Worm (Caenorhabditis elegans) whole organism, L2 larva: ENCODE measurements around the gene ador-1.

Source experiments
- F13H6.1 ChIP-seq: sonication (generic microtip); optimal IDR thresholded peaks from 2 replicates; lab custom pipeline; 2016; ENCODE audit warnings: missing genetic modification characterization, missing compliant biosample characterization
- R02D3.7 ChIP-seq: fragments of 150-350 bp; optimal IDR thresholded peaks from 2 replicates; lab custom pipeline; 2014; ENCODE audit warnings: missing biosample characterization, missing genetic modification characterization
- Y55F3AM.14 ChIP-seq: fragments of 200-800 bp; sonication (Bioruptor generic); optimal IDR thresholded peaks from 2 replicates; lab custom pipeline; 2018; ENCODE audit warnings: mild to moderate bottlenecking, missing genetic modification characterization, missing compliant biosample characterization
- ZK546.5 ChIP-seq: sonication (generic microtip); optimal IDR thresholded peaks from 2 replicates; lab custom pipeline; 2017; ENCODE audit warnings: missing biosample characterization, missing genetic modification characterization
- alr-1 ChIP-seq: fragments of 150-350 bp; optimal IDR thresholded peaks from 2 replicates; lab custom pipeline; 2014; ENCODE audit warnings: missing biosample characterization, missing genetic modification characterization
- aly-2 ChIP-seq: fragments of 150-350 bp; optimal IDR thresholded peaks from 2 replicates; lab custom pipeline; 2014; ENCODE audit warnings: missing biosample characterization, missing genetic modification characterization
- ama-1 ChIP-seq: fragments of 150-350 bp; optimal IDR thresholded peaks from 2 replicates; lab custom pipeline; 2018; ENCODE audit warnings: inconsistent platforms
- blmp-1 ChIP-seq: sonication (generic microtip); optimal IDR thresholded peaks from 2 replicates; lab custom pipeline; 2017; ENCODE audit warnings: missing genetic modification characterization, mild to moderate bottlenecking, missing compliant biosample characterization, antibody characterized with exemption, moderate library complexity; ENCODE audit not compliant: insufficient read depth
- crh-2 ChIP-seq: sonication (generic microtip); optimal IDR thresholded peaks from 2 replicates; lab custom pipeline; 2017; ENCODE audit warnings: missing biosample characterization, missing genetic modification characterization
- dmd-4 ChIP-seq: sonication (generic microtip); optimal IDR thresholded peaks from 2 replicates; lab custom pipeline; 2017; ENCODE audit warnings: missing biosample characterization, missing genetic modification characterization
- egl-27 ChIP-seq: sonication (generic microtip); optimal IDR thresholded peaks from 3 replicates; lab custom pipeline; 2017; ENCODE audit warnings: missing biosample characterization, missing genetic modification reagents, missing genetic modification characterization
- elt-1 ChIP-seq: fragments of 150-350 bp; optimal IDR thresholded peaks from 2 replicates; lab custom pipeline; 2014; ENCODE audit warnings: missing biosample characterization, missing genetic modification characterization
- fos-1 ChIP-seq: fragments of 150-350 bp; optimal IDR thresholded peaks from 2 replicates; lab custom pipeline; 2014; ENCODE audit warnings: missing biosample characterization, missing genetic modification characterization
- gmeb-1 ChIP-seq: fragments of 150-350 bp; optimal IDR thresholded peaks from 2 replicates; lab custom pipeline; 2014; ENCODE audit warnings: missing biosample characterization, missing genetic modification characterization
- lin-11 ChIP-seq: fragments of 150-350 bp; sonication (generic microtip); optimal IDR thresholded peaks from 2 replicates; lab custom pipeline; 2014; ENCODE audit warnings: missing biosample characterization, missing genetic modification characterization, inconsistent platforms, mixed read lengths
- lin-13 ChIP-seq: fragments of 150-350 bp; optimal IDR thresholded peaks from 2 replicates; lab custom pipeline; 2014; ENCODE audit warnings: missing biosample characterization, missing genetic modification reagents, missing genetic modification characterization
- lin-39 ChIP-seq: fragments of 150-350 bp; optimal IDR thresholded peaks from 2 replicates; lab custom pipeline; 2014; ENCODE audit warnings: missing biosample characterization, missing genetic modification reagents, missing genetic modification characterization
- mab-5 ChIP-seq: fragments of 150-350 bp; optimal IDR thresholded peaks from 2 replicates; lab custom pipeline; 2014; ENCODE audit warnings: missing biosample characterization, missing genetic modification characterization
- mbf-1 ChIP-seq: sonication (generic microtip); optimal IDR thresholded peaks from 2 replicates; lab custom pipeline; 2017; ENCODE audit warnings: missing biosample characterization, missing genetic modification characterization
- nhr-10 ChIP-seq: sonication (generic microtip); optimal IDR thresholded peaks from 2 replicates; lab custom pipeline; 2017; ENCODE audit warnings: missing biosample characterization, missing genetic modification characterization
- nhr-11 ChIP-seq: fragments of 150-350 bp; optimal IDR thresholded peaks from 2 replicates; lab custom pipeline; 2014; ENCODE audit warnings: missing biosample characterization, missing genetic modification characterization
- nhr-12 ChIP-seq: fragments of 150-350 bp; optimal IDR thresholded peaks from 2 replicates; lab custom pipeline; 2014; ENCODE audit warnings: missing biosample characterization, missing genetic modification characterization
- nhr-129 ChIP-seq: fragments of 150-350 bp; optimal IDR thresholded peaks from 2 replicates; lab custom pipeline; 2014; ENCODE audit warnings: missing biosample characterization, missing genetic modification characterization
- nhr-21 ChIP-seq: fragments of 150-350 bp; optimal IDR thresholded peaks from 2 replicates; lab custom pipeline; 2014; ENCODE audit warnings: missing biosample characterization, missing genetic modification characterization
- nhr-23 ChIP-seq: fragments of 150-350 bp; optimal IDR thresholded peaks from 2 replicates; lab custom pipeline; 2014; ENCODE audit warnings: missing biosample characterization, missing genetic modification reagents, missing genetic modification characterization
- nhr-237 ChIP-seq: fragments of 150-350 bp; optimal IDR thresholded peaks from 2 replicates; lab custom pipeline; 2014; ENCODE audit warnings: missing biosample characterization, missing genetic modification characterization
- nhr-25 ChIP-seq: fragments of 150-350 bp; sonication (generic microtip); optimal IDR thresholded peaks from 3 replicates; lab custom pipeline; 2014; ENCODE audit warnings: missing biosample characterization, missing genetic modification characterization
- nhr-6 ChIP-seq: fragments of 150-350 bp; optimal IDR thresholded peaks from 2 replicates; lab custom pipeline; 2014; ENCODE audit warnings: missing biosample characterization, missing genetic modification characterization
- nhr-77 ChIP-seq: fragments of 150-350 bp; optimal IDR thresholded peaks from 2 replicates; lab custom pipeline; 2014; ENCODE audit warnings: missing biosample characterization, missing genetic modification characterization
- peb-1 ChIP-seq: fragments of 150-350 bp; optimal IDR thresholded peaks from 2 replicates; lab custom pipeline; 2014; ENCODE audit warnings: missing biosample characterization, missing genetic modification characterization
- skn-1 ChIP-seq: sonication (generic microtip); optimal IDR thresholded peaks from 2 replicates; lab custom pipeline; 2017; ENCODE audit warnings: missing biosample characterization, missing genetic modification characterization
- sma-3 ChIP-seq: sonication (generic microtip); optimal IDR thresholded peaks from 2 replicates; lab custom pipeline; 2016; ENCODE audit warnings: missing genetic modification reagents, missing genetic modification characterization, missing compliant biosample characterization
- sma-9 ChIP-seq, 2 experiments: fragments of 150-350 bp in 1 of 2; sonication (generic microtip) in 1 of 2; optimal IDR thresholded peaks; 2 replicates each; lab custom pipeline; 2014 to 2016; ENCODE audit warnings: missing genetic modification characterization in 2 of 2, mild to moderate bottlenecking in 1 of 2, missing biosample characterization in 1 of 2, missing compliant biosample characterization in 1 of 2, missing genetic modification reagents in 1 of 2, moderate library complexity in 1 of 2
- snpc-4 ChIP-seq: fragments of 150-350 bp; optimal IDR thresholded peaks from 2 replicates; lab custom pipeline; 2014; ENCODE audit warnings: missing biosample characterization, missing genetic modification characterization
- unc-39 ChIP-seq: fragments of 150-350 bp; optimal IDR thresholded peaks from 2 replicates; lab custom pipeline; 2014; ENCODE audit warnings: missing biosample characterization, missing genetic modification characterization
- unc-55 ChIP-seq: fragments of 150-350 bp; sonication (generic microtip); optimal IDR thresholded peaks from 3 replicates; lab custom pipeline; 2014; ENCODE audit warnings: missing biosample characterization, missing genetic modification reagents, missing genetic modification characterization
- zag-1 ChIP-seq: fragments of 150-350 bp; optimal IDR thresholded peaks from 2 replicates; lab custom pipeline; 2014; ENCODE audit warnings: missing biosample characterization, missing genetic modification characterization
- ztf-1 ChIP-seq: fragments of 200-800 bp; sonication (Bioruptor generic); conservative IDR thresholded peaks from 2 replicates; pipeline ENCODE4 v1.3.6; 2022; ENCODE audit warnings: missing genetic modification characterization, missing compliant biosample characterization
- ztf-4 ChIP-seq: fragments of 150-350 bp; optimal IDR thresholded peaks from 2 replicates; lab custom pipeline; 2014; ENCODE audit warnings: missing biosample characterization, missing genetic modification characterization

Gene ador-1

ce11 chrII:12518008-12518407 lies 15.3 kb upstream of the ador-1 start:
- no peak for TF ChIP-seq nhr-21 (tag; lab: Kevin White, UChicago)
- no peak for TF ChIP-seq lin-39 (tag; lab: Kevin White, UChicago)
- TF ChIP-seq snpc-4 (tag; lab: Kevin White, UChicago) = no peak
- TF ChIP-seq nhr-237 = no peak
- TF ChIP-seq nhr-77 (tag; lab: Kevin White, UChicago) = no peak
- TF ChIP-seq unc-39 = no peak
- no peak for TF ChIP-seq ama-1
- TF ChIP-seq nhr-129 = no peak
- TF ChIP-seq lin-11 (tag; lab: Kevin White, UChicago) = no peak
- TF ChIP-seq crh-2 = no peak
- TF ChIP-seq nhr-11 (tag; lab: Kevin White, UChicago) = no peak
- TF ChIP-seq nhr-23 = no peak
- TF ChIP-seq egl-27 (tag; lab: Kevin White, UChicago) = no peak
- TF ChIP-seq fos-1 (tag; lab: Kevin White, UChicago) = no peak
- no peak for TF ChIP-seq nhr-6 (tag; lab: Kevin White, UChicago)
- no peak for TF ChIP-seq ztf-4

ce11 chrII:12516313-12516712 lies 13.6 kb upstream of the ador-1 start, which contains the start of gene srh-61:
Gene srh-61, minus strand, starts transcription at chrII:12516413.
- TF ChIP-seq dmd-4 (tag; lab: Kevin White, UChicago) (no peak), lin-39 (tag; lab: Kevin White, UChicago) (no peak), lin-11 (tag; lab: Kevin White, UChicago) (no peak), sma-9 (GFP tag; optimal IDR thresholded peaks at IDR 0.05; lab: Kevin White, UChicago) (no peak), sma-9 (tag; optimal IDR thresholded peaks at IDR 0.05; lab: Kevin White, UChicago) (no peak), aly-2 (no peak), nhr-77 (tag; lab: Kevin White, UChicago) (no peak), R02D3.7 (tag; lab: Kevin White, UChicago) (no peak), nhr-25 (tag; lab: Kevin White, UChicago) (no peak), zag-1 (tag; lab: Kevin White, UChicago) (no peak), Y55F3AM.14 (GFP tag; lab: Kevin White, UChicago) (no peak), alr-1 (tag; lab: Kevin White, UChicago) (no peak), nhr-11 (tag; lab: Kevin White, UChicago) (no peak), gmeb-1 (tag; lab: Kevin White, UChicago) (no peak), F13H6.1 (no peak), unc-39 (no peak), blmp-1 (tag; lab: Kevin White, UChicago) (no peak), unc-55 (GFP tag; lab: Kevin White, UChicago) (no peak)

DNA sequence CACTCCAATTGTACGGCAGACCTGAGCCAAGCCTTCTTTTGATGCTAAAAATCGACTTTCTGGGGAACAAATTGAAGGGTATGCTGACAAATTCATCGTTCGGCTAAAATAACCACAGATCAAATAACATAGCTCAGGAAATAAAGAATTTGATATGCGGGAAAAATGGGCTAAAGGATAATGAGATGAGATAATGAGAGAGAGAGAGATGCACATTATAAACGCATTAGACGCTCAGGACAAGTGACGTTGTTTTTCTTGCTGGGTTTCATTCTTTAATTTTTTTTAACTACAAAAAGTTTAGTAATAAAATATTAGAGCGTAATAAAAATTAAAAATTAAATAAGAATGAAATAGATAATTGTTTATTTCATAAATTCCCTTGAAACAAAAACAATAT lies 11.9 kb upstream of the ador-1 start, which contains the start of gene srh-69:
TSS of gene srh-69 (minus strand) at position 101 of the 400 bp plus-strand sequence.
- TF ChIP-seq sma-3 (GFP tag; lab: Kevin White, UChicago) = no peak

DNA sequence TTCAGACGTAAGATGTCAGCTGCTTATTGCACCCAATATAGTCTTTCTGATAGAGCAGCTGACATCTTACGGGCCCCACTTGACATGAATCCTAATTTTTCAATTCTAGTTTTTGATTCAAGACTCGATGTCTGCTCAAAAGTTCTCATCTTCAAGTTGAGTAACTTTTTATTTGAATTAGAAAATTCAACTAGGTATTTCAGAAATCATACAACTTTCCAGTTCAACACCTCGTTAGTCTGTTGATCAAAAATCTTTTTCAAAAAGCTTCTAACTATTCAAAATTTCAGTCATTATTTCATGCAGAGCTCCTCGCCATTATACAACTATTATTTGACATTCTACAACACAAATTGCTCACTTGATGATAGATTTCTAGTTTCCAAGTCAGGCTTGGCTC lies 9.2 kb upstream of the ador-1 start, which contains the start of gene srh-73:
TSS of gene srh-73 (plus strand) at position 301 of the 400 bp plus-strand sequence.
- no peak for TF ChIP-seq nhr-21 (tag; lab: Kevin White, UChicago)
- TF ChIP-seq mbf-1 (tag; lab: Kevin White, UChicago) = no peak
- no peak for TF ChIP-seq lin-13 (GFP tag; lab: Kevin White, UChicago)
- no peak for TF ChIP-seq ama-1
- TF ChIP-seq lin-11 (tag; lab: Kevin White, UChicago) = no peak
- TF ChIP-seq mab-5 (tag; lab: Kevin White, UChicago) = no peak
- TF ChIP-seq skn-1 (tag; lab: Kevin White, UChicago) = no peak
- no peak for TF ChIP-seq unc-39
- TF ChIP-seq elt-1 (tag; lab: Kevin White, UChicago) = no peak
- no peak for TF ChIP-seq nhr-10 (tag; lab: Kevin White, UChicago)
- TF ChIP-seq alr-1 (tag; lab: Kevin White, UChicago) = no peak
- no peak for TF ChIP-seq ZK546.5
- TF ChIP-seq crh-2 = no peak

ce11 chrII:12508650-12509049 lies 6.0 kb upstream of the ador-1 start, which contains the start of gene srh-67:
Gene srh-67, plus strand, starts transcription at chrII:12508950.
- TF ChIP-seq peb-1 (tag; lab: Kevin White, UChicago) (no peak), R02D3.7 (tag; lab: Kevin White, UChicago) (no peak), gmeb-1 (tag; lab: Kevin White, UChicago) (no peak), Y55F3AM.14 (GFP tag; lab: Kevin White, UChicago) (no peak), lin-39 (tag; lab: Kevin White, UChicago) (no peak), nhr-12 (tag; lab: Kevin White, UChicago) (no peak), nhr-129 (no peak), lin-13 (GFP tag; lab: Kevin White, UChicago) (no peak), ztf-1 (GFP tag; lab: Robert Waterston, UW) (no peak)
